Worm (Caenorhabditis elegans) whole organism, L4 larva: ENCODE results near the gene F59F5.3.

Source experiments
- D1046.2 ChIP-seq: fragments of 200-800 bp; sonication (Bioruptor generic); IDR thresholded peaks from 2 replicates; pipeline ENCODE4 v1.3.6; 2022; ENCODE audit warnings: missing genetic modification characterization, missing compliant biosample characterization
- F37D6.2 ChIP-seq: sonication (generic microtip); optimal IDR thresholded peaks from 2 replicates; lab custom pipeline; 2016; ENCODE audit warnings: mild to moderate bottlenecking, missing genetic modification characterization, missing compliant biosample characterization
- R02D3.7 ChIP-seq: fragments of 150-350 bp; sonication (generic microtip); optimal IDR thresholded peaks from 3 replicates; lab custom pipeline; 2014; ENCODE audit warnings: missing biosample characterization, missing genetic modification characterization
- Y5F2A.4 ChIP-seq: fragments of 200-800 bp; sonication (Bioruptor generic); optimal IDR thresholded peaks from 2 replicates; lab custom pipeline; 2018; ENCODE audit warnings: mild to moderate bottlenecking, missing genetic modification characterization, missing compliant biosample characterization
- ZK546.5 ChIP-seq, 2 experiments: sonication (generic microtip); optimal IDR thresholded peaks; 2 replicates each; lab custom pipeline; 2017; ENCODE audit warnings: missing biosample characterization in 2 of 2, missing genetic modification characterization in 2 of 2
- ama-1 ChIP-seq: fragments of 150-350 bp; optimal IDR thresholded peaks from 2 replicates; lab custom pipeline; 2014; ENCODE audit warnings: inconsistent platforms, mixed read lengths
- arid-1 ChIP-seq: fragments of 200-800 bp; sonication (Bioruptor generic); conservative IDR thresholded peaks from 2 replicates; pipeline ENCODE4 v1.3.6; 2022; ENCODE audit warnings: missing genetic modification reagents, missing genetic modification characterization, missing compliant biosample characterization
- attf-4 ChIP-seq: sonication (generic microtip); optimal IDR thresholded peaks from 3 replicates; lab custom pipeline; 2017; ENCODE audit warnings: missing biosample characterization, missing genetic modification characterization
- ceh-20 ChIP-seq: fragments of 200-800 bp; sonication (Bioruptor generic); IDR thresholded peaks from 2 replicates; pipeline ENCODE4 v1.3.6; 2022; ENCODE audit warnings: missing genetic modification reagents, missing genetic modification characterization, missing compliant biosample characterization
- ceh-32 ChIP-seq: sonication (generic microtip); optimal IDR thresholded peaks from 2 replicates; lab custom pipeline; 2016; ENCODE audit warnings: mild to moderate bottlenecking, missing genetic modification characterization, missing compliant biosample characterization; ENCODE audit not compliant: poor library complexity
- ceh-44 ChIP-seq: fragments of 200-800 bp; sonication (Bioruptor generic); IDR thresholded peaks from 2 replicates; pipeline ENCODE4 v1.3.6; 2022; ENCODE audit warnings: missing genetic modification reagents, missing genetic modification characterization, missing compliant biosample characterization
- ceh-82 ChIP-seq: sonication (generic microtip); optimal IDR thresholded peaks from 2 replicates; lab custom pipeline; 2017; ENCODE audit warnings: missing biosample characterization, missing genetic modification characterization
- ces-1 ChIP-seq: fragments of 150-350 bp; sonication (generic microtip); optimal IDR thresholded peaks from 4 replicates; lab custom pipeline; 2014; ENCODE audit warnings: missing biosample characterization, missing genetic modification reagents, missing genetic modification characterization
- cey-2 ChIP-seq: sonication (generic microtip); optimal IDR thresholded peaks from 3 replicates; lab custom pipeline; 2017; ENCODE audit warnings: missing genetic modification characterization, mild to moderate bottlenecking, missing compliant biosample characterization, antibody characterized with exemption, borderline replicate concordance; ENCODE audit not compliant: insufficient read depth
- ctbp-1 ChIP-seq: fragments of 200-800 bp; sonication (Bioruptor generic); IDR thresholded peaks from 2 replicates; pipeline ENCODE4 v1.3.6; 2022; ENCODE audit warnings: missing genetic modification reagents, missing genetic modification characterization, missing compliant biosample characterization
- daf-16 ChIP-seq, 3 experiments: sonication (generic microtip); optimal IDR thresholded peaks; 2 replicates each; lab custom pipeline; 2016 to 2017; ENCODE audit warnings: missing genetic modification characterization in 3 of 3, missing genetic modification reagents in 3 of 3, mild to moderate bottlenecking in 2 of 3, missing compliant biosample characterization in 2 of 3, missing biosample characterization in 1 of 3, moderate library complexity in 1 of 3
- daf-8 ChIP-seq: fragments of 200-800 bp; sonication (Bioruptor generic); IDR thresholded peaks from 2 replicates; pipeline ENCODE4 v1.3.6; 2022; ENCODE audit warnings: missing genetic modification characterization, missing compliant biosample characterization
- dmd-6 ChIP-seq: fragments of 200-800 bp; sonication (Bioruptor generic); IDR thresholded peaks from 2 replicates; pipeline ENCODE4 v1.3.6; 2022; ENCODE audit warnings: missing genetic modification reagents, missing genetic modification characterization, missing compliant biosample characterization
- dmd-8 ChIP-seq: fragments of 200-800 bp; sonication (Bioruptor generic); IDR thresholded peaks from 2 replicates; pipeline ENCODE4 v1.3.6; 2022; ENCODE audit warnings: missing genetic modification characterization, missing compliant biosample characterization
- dve-1 ChIP-seq: sonication (generic microtip); optimal IDR thresholded peaks from 2 replicates; lab custom pipeline; 2017; ENCODE audit warnings: antibody characterized with exemption, mild to moderate bottlenecking, missing genetic modification characterization, missing compliant biosample characterization; ENCODE audit not compliant: insufficient read depth
- egl-27 ChIP-seq: sonication (generic microtip); optimal IDR thresholded peaks from 3 replicates; lab custom pipeline; 2017; ENCODE audit warnings: missing biosample characterization, missing genetic modification reagents, missing genetic modification characterization
- egl-43 ChIP-seq: fragments of 200-800 bp; sonication (Bioruptor generic); IDR thresholded peaks from 2 replicates; pipeline ENCODE4 v1.3.6; 2022; ENCODE audit warnings: missing genetic modification reagents, missing genetic modification characterization, missing compliant biosample characterization
- hlh-30 ChIP-seq: sonication (generic microtip); optimal IDR thresholded peaks from 2 replicates; lab custom pipeline; 2017; ENCODE audit warnings: antibody characterized with exemption, mild to moderate bottlenecking, missing genetic modification characterization, missing compliant biosample characterization; ENCODE audit not compliant: insufficient read depth
- lin-1 ChIP-seq: fragments of 200-800 bp; sonication (Bioruptor generic); IDR thresholded peaks from 2 replicates; pipeline ENCODE4 v1.3.6; 2022; ENCODE audit warnings: missing genetic modification reagents, missing genetic modification characterization, missing compliant biosample characterization
- lin-15B ChIP-seq: fragments of 150-350 bp; sonication (generic microtip); optimal IDR thresholded peaks from 3 replicates; lab custom pipeline; 2014; ENCODE audit warnings: missing biosample characterization, missing genetic modification characterization
- lin-38 ChIP-seq: fragments of 200-800 bp; sonication (Bioruptor generic); IDR thresholded peaks from 2 replicates; pipeline ENCODE4 v1.3.6; 2022; ENCODE audit warnings: missing genetic modification reagents, missing genetic modification characterization, missing compliant biosample characterization
- lin-39 ChIP-seq: fragments of 150-350 bp; optimal IDR thresholded peaks from 2 replicates; lab custom pipeline; 2014; ENCODE audit warnings: missing biosample characterization, missing genetic modification reagents, missing genetic modification characterization
- mdl-1 ChIP-seq, 2 experiments: fragments of 150-350 bp in 1 of 2; sonication (generic microtip) in 1 of 2; optimal IDR thresholded peaks; 2 replicates each; lab custom pipeline; 2014 to 2017; ENCODE audit warnings: missing biosample characterization in 2 of 2, missing genetic modification characterization in 2 of 2
- nhr-111 ChIP-seq: fragments of 200-800 bp; sonication (Bioruptor generic); optimal IDR thresholded peaks from 2 replicates; lab custom pipeline; 2018; ENCODE audit warnings: mild to moderate bottlenecking, missing genetic modification characterization, missing compliant biosample characterization
- nhr-28 ChIP-seq: fragments of 150-350 bp; optimal IDR thresholded peaks from 2 replicates; lab custom pipeline; 2014; ENCODE audit warnings: missing biosample characterization, missing genetic modification characterization
- nhr-42 ChIP-seq: fragments of 200-800 bp; sonication (Bioruptor generic); IDR thresholded peaks from 2 replicates; pipeline ENCODE4 v1.3.6; 2022; ENCODE audit warnings: missing genetic modification characterization, missing compliant biosample characterization
- nhr-48 ChIP-seq: sonication (generic microtip); optimal IDR thresholded peaks from 2 replicates; lab custom pipeline; 2016; ENCODE audit warnings: mild to moderate bottlenecking, missing genetic modification characterization, missing compliant biosample characterization
- nhr-6 ChIP-seq: fragments of 150-350 bp; optimal IDR thresholded peaks from 2 replicates; lab custom pipeline; 2014; ENCODE audit warnings: missing biosample characterization, missing genetic modification characterization
- nhr-76 ChIP-seq: fragments of 150-350 bp; optimal IDR thresholded peaks from 2 replicates; lab custom pipeline; 2014; ENCODE audit warnings: missing biosample characterization, missing genetic modification characterization
- nhr-77 ChIP-seq: fragments of 150-350 bp; optimal IDR thresholded peaks from 2 replicates; lab custom pipeline; 2014; ENCODE audit warnings: missing biosample characterization, missing genetic modification characterization
- pha-4 ChIP-seq, 2 experiments: fragments of 150-350 bp in 1 of 2; fragments of 200-800 bp in 1 of 2; sonication (Bioruptor generic) in 1 of 2; IDR thresholded peaks in 1 of 2; optimal IDR thresholded peaks in 1 of 2; 2 replicates each; pipeline versions ENCODE4 v1.3.6 to Lab custom; 2014 to 2022; ENCODE audit warnings: missing genetic modification characterization in 2 of 2, missing genetic modification reagents in 2 of 2, missing biosample characterization in 1 of 2, missing compliant biosample characterization in 1 of 2
- pqm-1 ChIP-seq: sonication (generic microtip); optimal IDR thresholded peaks from 2 replicates; lab custom pipeline; 2017; ENCODE audit warnings: missing biosample characterization, missing genetic modification characterization
- rbr-2 ChIP-seq: sonication (generic microtip); optimal IDR thresholded peaks from 2 replicates; lab custom pipeline; 2016; ENCODE audit warnings: missing genotype, missing genetic modification characterization, missing compliant biosample characterization
- sdz-12 ChIP-seq: fragments of 200-800 bp; sonication (Bioruptor generic); optimal IDR thresholded peaks from 2 replicates; lab custom pipeline; 2018; ENCODE audit warnings: mild to moderate bottlenecking, missing genetic modification characterization, missing compliant biosample characterization
- snpc-4 ChIP-seq: fragments of 150-350 bp; optimal IDR thresholded peaks from 2 replicates; lab custom pipeline; 2014; ENCODE audit warnings: missing biosample characterization, missing genetic modification characterization
- unc-130 ChIP-seq: sonication (generic microtip); optimal IDR thresholded peaks from 2 replicates; lab custom pipeline; 2016; ENCODE audit warnings: missing genetic modification reagents, missing genetic modification characterization, missing compliant biosample characterization
- unc-39 ChIP-seq: sonication (generic microtip); optimal IDR thresholded peaks from 2 replicates; lab custom pipeline; 2017; ENCODE audit warnings: missing biosample characterization, missing genetic modification characterization
- unc-62 ChIP-seq, 3 experiments: fragments of 150-350 bp in 1 of 3; sonication (generic microtip); optimal IDR thresholded peaks in 2 of 3; peaks in 1 of 3; 1 replicate in 1 of 3; 2 replicates in 2 of 3; lab custom pipeline; 2014 to 2017; ENCODE audit warnings: missing biosample characterization in 3 of 3, missing genetic modification characterization in 3 of 3, missing genetic modification reagents in 3 of 3, missing genotype in 1 of 3
- vab-7 ChIP-seq: fragments of 200-800 bp; sonication (Bioruptor generic); IDR thresholded peaks from 2 replicates; pipeline ENCODE4 v1.3.6; 2022; ENCODE audit warnings: missing genetic modification reagents, missing genetic modification characterization, missing compliant biosample characterization
- zfp-2 ChIP-seq: sonication (generic microtip); optimal IDR thresholded peaks from 2 replicates; lab custom pipeline; 2016; ENCODE audit warnings: mild to moderate bottlenecking, missing genetic modification characterization, missing compliant biosample characterization
- zfp-3 ChIP-seq: fragments of 200-800 bp; sonication (Bioruptor generic); conservative IDR thresholded peaks from 2 replicates; pipeline ENCODE4 v1.3.6; 2022; ENCODE audit warnings: missing genetic modification reagents, missing genetic modification characterization, missing compliant biosample characterization
- zip-2 ChIP-seq: fragments of 150-350 bp; optimal IDR thresholded peaks from 2 replicates; lab custom pipeline; 2014; ENCODE audit warnings: missing biosample characterization, missing genetic modification characterization
- ztf-11 ChIP-seq: fragments of 150-350 bp; optimal IDR thresholded peaks from 2 replicates; lab custom pipeline; 2014; ENCODE audit warnings: missing biosample characterization, missing genetic modification characterization
- ztf-7 ChIP-seq: fragments of 150-350 bp; optimal IDR thresholded peaks from 2 replicates; lab custom pipeline; 2014; ENCODE audit warnings: missing biosample characterization, missing genetic modification characterization

The F59F5.3 gene

ce11 chrX:10532180-10532833 is 9.9 kb downstream of the F59F5.3 start (continued):
- TF ChIP-seq zip-2 (tag; lab: Kevin White, UChicago) (no peak), D1046.2 (GFP tag; lab: Robert Waterston, UW) (no peak), egl-27 (tag; lab: Kevin White, UChicago) (no peak), unc-130 (GFP tag; lab: Kevin White, UChicago) (no peak), ztf-11 (no peak), lin-1 (GFP tag; lab: Robert Waterston, UW) (peak; percentile 60; the same call in 1 of the 2 replicates), lin-39 (no peak), ZK546.5 (tag; optimal IDR thresholded peaks at IDR 0.05; lab: Kevin White, UChicago) (no peak), dmd-8 (no peak), pha-4 (GFP tag; IDR thresholded peaks at IDR 0.05; lab: Robert Waterston, UW) (no peak), pha-4 (tag; optimal IDR thresholded peaks at IDR 0.05; lab: Kevin White, UChicago) (no peak), attf-4 (tag; lab: Kevin White, UChicago) (no peak), snpc-4 (tag; lab: Kevin White, UChicago) (no peak), vab-7 (no peak), nhr-111 (GFP tag; lab: Kevin White, UChicago) (no peak), ztf-7 (no peak), nhr-42 (GFP tag; lab: Robert Waterston, UW) (no peak), nhr-6 (tag; lab: Kevin White, UChicago) (no peak), nhr-76 (no peak), nhr-77 (no peak), zfp-3 (GFP tag; lab: Robert Waterston, UW) (no peak), ces-1 (no peak), dve-1 (tag; lab: Kevin White, UChicago) (peak; percentile 57), daf-8 (no peak), Y5F2A.4 (GFP tag; lab: Kevin White, UChicago) (no peak), ceh-44 (no peak), hlh-30 (peak; percentile 23), F37D6.2 (tag; lab: Kevin White, UChicago) (no peak), dmd-6 (GFP tag; lab: Robert Waterston, UW) (peak; percentile 52; the same call in 1 of the 2 replicates), arid-1 (GFP tag; lab: Robert Waterston, UW) (no peak), lin-38 (GFP tag; lab: Robert Waterston, UW) (no peak), daf-16 (GFP tag; optimal IDR thresholded peaks at IDR 0.05; lab: Kevin White, UChicago) (no peak), daf-16 (tag; optimal IDR thresholded peaks at IDR 0.05; lab: Kevin White, UChicago) (peak; percentile 63), unc-62 (GFP tag; optimal IDR thresholded peaks at IDR 0.05 in 1 of 2; lab: Kevin White, UChicago) (peak in 1 of 2 experiments; percentile 91), unc-62 (tag; optimal IDR thresholded peaks at IDR 0.05; lab: Kevin White, UChicago) (no peak), egl-43 (GFP tag; lab: Robert Waterston, UW) (no peak), nhr-48 (tag; lab: Kevin White, UChicago) (peak; percentile 56), ceh-82 (tag; lab: Kevin White, UChicago) (no peak), ctbp-1 (no peak), cey-2 (tag; lab: Kevin White, UChicago) (no peak), lin-15B (no peak), mdl-1 (tag; optimal IDR thresholded peaks at IDR 0.05; lab: Kevin White, UChicago) (peak in 1 of 2 experiments; percentile 3), ceh-20 (no peak), unc-39 (tag; lab: Kevin White, UChicago) (no peak), R02D3.7 (tag; lab: Kevin White, UChicago) (no peak), rbr-2 (no peak), ceh-32 (tag; lab: Kevin White, UChicago) (no peak), ama-1 (lab: Kevin White, UChicago) (no peak), sdz-12 (GFP tag; lab: Kevin White, UChicago) (no peak), pqm-1 (tag; lab: Kevin White, UChicago) (peak; percentile 10), nhr-28 (peak; percentile 40), zfp-2 (tag; lab: Kevin White, UChicago) (no peak)
